Fruit fly (Drosophila melanogaster) whole organism, pupa: ENCODE measurements around the gene CG32281.

ENCODE experiments used
- CG10348 ChIP-seq: fragments of 200-800 bp; sonication (Bioruptor generic); IDR thresholded peaks from 2 replicates; pipeline ENCODE4 v1.3.6; 2022; ENCODE audit warnings: missing biosample characterization, missing genetic modification characterization
- CG12605 ChIP-seq: fragments of 200-800 bp; sonication (Bioruptor generic); IDR thresholded peaks from 2 replicates; pipeline ENCODE4 v1.3.6; 2022; ENCODE audit warnings: missing biosample characterization, missing genetic modification characterization
- CG13204 ChIP-seq: fragments of 200-800 bp; sonication (Bioruptor generic); optimal IDR thresholded peaks from 2 replicates; lab custom pipeline; 2018; ENCODE audit warnings: missing biosample characterization, mild to moderate bottlenecking, missing genetic modification characterization, moderate library complexity
- CG15710 ChIP-seq: fragments of 200-800 bp; sonication (Bioruptor generic); optimal IDR thresholded peaks from 2 replicates; lab custom pipeline; 2018; ENCODE audit warnings: missing biosample characterization, mild to moderate bottlenecking, missing genetic modification characterization, moderate library complexity
- CG17806 ChIP-seq: fragments of 200-800 bp; sonication (Bioruptor generic); optimal IDR thresholded peaks from 2 replicates; lab custom pipeline; 2018; ENCODE audit warnings: missing biosample characterization, mild to moderate bottlenecking, missing genetic modification characterization, moderate library complexity
- CG32121 ChIP-seq: fragments of 200-800 bp; sonication (Bioruptor generic); IDR thresholded peaks from 2 replicates; pipeline ENCODE4 v1.3.6; 2022; ENCODE audit warnings: missing biosample characterization, missing genetic modification characterization
- CG34367 ChIP-seq: fragments of 200-800 bp; sonication (Bioruptor generic); optimal IDR thresholded peaks from 2 replicates; lab custom pipeline; 2018; ENCODE audit warnings: missing biosample characterization, mild to moderate bottlenecking, missing genetic modification characterization
- CG4496 ChIP-seq: fragments of 200-800 bp; sonication (Bioruptor generic); IDR thresholded peaks from 3 replicates; pipeline ENCODE4 v1.3.6; 2022; ENCODE audit warnings: missing biosample characterization, missing genetic modification characterization
- CG8159 ChIP-seq: fragments of 200-800 bp; sonication (Bioruptor generic); optimal IDR thresholded peaks from 3 replicates; lab custom pipeline; 2018; ENCODE audit warnings: missing biosample characterization, mild to moderate bottlenecking, missing genetic modification characterization, moderate library complexity
- CG8301 ChIP-seq: fragments of 200-800 bp; sonication (Bioruptor generic); optimal IDR thresholded peaks from 2 replicates; lab custom pipeline; 2018; ENCODE audit warnings: missing biosample characterization, mild to moderate bottlenecking, missing genetic modification characterization
- CG9948 ChIP-seq: fragments of 200-800 bp; sonication (Bioruptor generic); optimal IDR thresholded peaks from 2 replicates; lab custom pipeline; 2018; ENCODE audit warnings: missing biosample characterization, mild to moderate bottlenecking, missing genetic modification characterization, moderate library complexity
- D1 ChIP-seq: fragments of 200-800 bp; sonication (Bioruptor generic); optimal IDR thresholded peaks from 2 replicates; lab custom pipeline; 2018; ENCODE audit warnings: missing biosample characterization, mild to moderate bottlenecking, missing genetic modification characterization, moderate library complexity
- EcR ChIP-seq: fragments of 200-800 bp; sonication (Bioruptor generic); optimal IDR thresholded peaks from 3 replicates; lab custom pipeline; 2019; ENCODE audit warnings: missing biosample characterization, missing genetic modification characterization, mild to moderate bottlenecking, moderate library complexity, missing genetic modification reagents
- Ets98B ChIP-seq: fragments of 200-800 bp; sonication (Bioruptor generic); IDR thresholded peaks from 2 replicates; pipeline ENCODE4 v1.3.6; 2022; ENCODE audit warnings: missing biosample characterization, missing genetic modification characterization
- Pif1A ChIP-seq: fragments of 200-800 bp; sonication (Bioruptor generic); optimal IDR thresholded peaks from 3 replicates; lab custom pipeline; 2016; ENCODE audit warnings: missing biosample characterization, missing genetic modification characterization
- Snoo ChIP-seq: fragments of 200-800 bp; sonication (Bioruptor generic); optimal IDR thresholded peaks from 3 replicates; lab custom pipeline; 2017; ENCODE audit warnings: missing biosample characterization, mild to moderate bottlenecking, missing genetic modification characterization, inconsistent platforms
- fd96Ca ChIP-seq: fragments of 200-800 bp; sonication (Bioruptor generic); IDR thresholded peaks from 3 replicates; pipeline ENCODE4 v1.3.6; 2022; ENCODE audit warnings: missing biosample characterization, missing genetic modification characterization
- gl ChIP-seq: fragments of 200-800 bp; sonication (Bioruptor generic); optimal IDR thresholded peaks from 2 replicates; lab custom pipeline; 2018; ENCODE audit warnings: missing biosample characterization, mild to moderate bottlenecking, missing genetic modification characterization
- rn ChIP-seq: fragments of 200-800 bp; sonication (Bioruptor generic); IDR thresholded peaks from 2 replicates; pipeline ENCODE4 v1.3.6; 2022; ENCODE audit warnings: missing biosample characterization, missing genetic modification characterization

Gene CG32281

DNA sequence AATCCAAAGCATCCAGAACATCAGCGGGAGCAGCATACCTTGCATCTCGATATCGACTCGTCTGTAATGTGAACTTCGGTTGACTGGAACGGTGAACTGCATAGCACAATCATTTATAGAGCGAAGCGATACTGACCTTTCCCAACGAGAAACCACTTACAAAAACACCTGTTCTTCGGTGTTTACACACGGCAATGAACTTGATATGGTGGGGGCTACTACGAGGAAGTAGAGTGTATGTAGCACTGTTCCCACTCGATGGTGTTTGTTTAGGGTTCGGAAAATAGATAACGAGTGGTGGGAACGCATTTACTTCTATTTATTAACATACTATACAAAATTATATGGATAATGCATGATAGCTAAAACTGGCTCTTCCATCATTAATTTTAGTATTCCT lies 39.7 kb downstream of the CG32281 start, which contains the start of the genes CG32269 and CG32270:
Gene CG32269 (minus strand): TSS at position 91 of the 400 bp plus-strand sequence.
Gene CG32270 (minus strand): TSS at position 91 of the 400 bp plus-strand sequence.
- TF ChIP-seq CG8159 (tag; lab: Kevin White, UChicago), result no peak
- TF ChIP-seq Pif1A, result no peak
- no peak for TF ChIP-seq CG10348 (GFP tag; lab: Robert Waterston, UW)
- TF ChIP-seq CG12605, result no peak
- TF ChIP-seq CG13204 (GFP tag; lab: Kevin White, UChicago), result no peak
- no peak for TF ChIP-seq D1 (tag; lab: Kevin White, UChicago)
- TF ChIP-seq CG17806, result no peak
- TF ChIP-seq CG8301, result no peak
- TF ChIP-seq CG4496, result no peak
- TF ChIP-seq CG9948 (tag; lab: Kevin White, UChicago), result no peak

DNA sequence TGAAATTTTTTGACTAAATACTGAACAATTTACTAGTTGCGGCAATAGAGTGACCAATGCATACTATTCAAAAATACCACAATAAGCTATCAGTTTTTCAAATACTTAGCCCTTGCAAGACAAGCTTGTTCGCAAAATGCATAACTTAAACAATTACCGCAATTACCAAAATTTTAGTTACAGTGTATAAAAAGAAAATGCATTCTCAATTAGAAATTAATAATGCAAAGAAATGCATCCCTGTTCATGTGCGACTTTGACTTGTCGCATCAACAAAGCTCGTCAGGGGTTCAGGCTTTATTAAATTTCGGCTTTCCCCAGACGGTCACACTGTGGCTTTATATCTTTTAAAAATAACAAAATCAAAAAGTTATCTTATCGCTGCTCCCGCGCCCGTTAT lies 49.7 kb downstream of the CG32281 start, which contains the start of the genes hob and nSMase:
Gene hob (minus strand): TSS at position 62 of the 400 bp plus-strand sequence.
Gene nSMase (plus strand): TSS at position 298 of the 400 bp plus-strand sequence.
- TF ChIP-seq CG34367 (tag; lab: Kevin White, UChicago) (no peak), CG13204 (GFP tag; lab: Kevin White, UChicago) (no peak), CG12605 (no peak), rn (GFP tag; lab: Robert Waterston, UW) (no peak), fd96Ca (GFP tag; lab: Robert Waterston, UW) (no peak), CG9948 (tag; lab: Kevin White, UChicago) (no peak), CG17806 (no peak), gl (tag; lab: Kevin White, UChicago) (no peak), EcR (GFP tag; lab: Kevin White, UChicago) (no peak), CG4496 (no peak), Ets98B (GFP tag; lab: Robert Waterston, UW) (no peak), Snoo (tag; lab: Kevin White, UChicago) (no peak), CG32121 (GFP tag; lab: Robert Waterston, UW) (no peak), CG8159 (tag; lab: Kevin White, UChicago) (no peak), CG8301 (no peak), CG15710 (tag; lab: Kevin White, UChicago) (no peak), D1 (tag; lab: Kevin White, UChicago) (no peak), Pif1A (no peak)
